Worm (Caenorhabditis elegans) whole organism, mixed stage, embryonic: ENCODE results near the gene rpb-6.

ENCODE experiments used
- elt-1 ChIP-seq: sonication (generic microtip); optimal IDR thresholded peaks from 2 replicates; lab custom pipeline; 2017; ENCODE audit warnings: missing genetic modification characterization, mild to moderate bottlenecking, missing compliant biosample characterization, antibody characterized with exemption, moderate library complexity, borderline replicate concordance; ENCODE audit not compliant: insufficient read depth
- snpc-4 ChIP-seq: fragments of 150-350 bp; optimal IDR thresholded peaks from 2 replicates; lab custom pipeline; 2014; ENCODE audit warnings: missing biosample characterization, missing genetic modification characterization
- unc-39 ChIP-seq: fragments of 150-350 bp; optimal IDR thresholded peaks from 2 replicates; lab custom pipeline; 2014; ENCODE audit warnings: missing biosample characterization, missing genetic modification characterization
- unc-62 ChIP-seq: fragments of 150-350 bp; optimal IDR thresholded peaks from 2 replicates; lab custom pipeline; 2014; ENCODE audit warnings: missing biosample characterization, missing genetic modification reagents, missing genetic modification characterization

DNA sequence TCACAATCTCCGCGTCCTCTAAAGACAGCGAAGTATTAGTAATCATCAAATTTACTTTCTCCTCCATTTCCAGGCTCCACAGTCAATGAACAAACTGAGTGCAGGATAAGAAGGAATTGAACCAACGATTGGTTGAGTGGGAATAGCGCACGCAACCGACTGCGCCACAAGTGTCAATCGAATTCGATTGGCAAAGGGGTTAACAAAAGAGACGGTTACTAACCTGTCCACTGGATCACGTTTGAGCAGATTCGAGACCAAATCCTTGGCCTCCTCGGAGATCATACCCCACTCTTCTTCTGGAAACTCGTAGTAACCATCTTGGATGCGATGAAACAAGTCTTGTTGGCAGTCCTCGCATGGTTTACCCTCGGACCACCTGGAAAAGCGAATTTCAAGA lies 34.0 kb upstream of the rpb-6 start:
- TF ChIP-seq elt-1 (tag; lab: Kevin White, UChicago) (no peak), unc-62 (GFP tag; lab: Kevin White, UChicago) (no peak), snpc-4 (tag; lab: Kevin White, UChicago) (no peak), unc-39 (tag; lab: Kevin White, UChicago) (no peak)
